Worm (Caenorhabditis elegans): Measurements from ENCODE around the gene ugt-32.

- no peak for TF ChIP-seq unc-62 (GFP tag; optimal IDR thresholded peaks at IDR 0.05)
- no peak for TF ChIP-seq nhr-76 (tag; optimal IDR thresholded peaks at IDR 0.05)
- TF ChIP-seq ztf-11 (tag; optimal IDR thresholded peaks at IDR 0.05): no peak
- no peak for TF ChIP-seq ceh-83 (GFP tag; optimal IDR thresholded peaks at IDR 0.05)
- no peak for TF ChIP-seq mab-5 (tag; optimal IDR thresholded peaks at IDR 0.05)
Observed at ce11 chrV:3814009-3814408, 29.8 kb downstream of the ugt-32 start.
